Worm (Caenorhabditis elegans): ENCODE measurements around the gene uso-1.

ce11 chrIV:13474132-13474531 lies 19.5 kb upstream of the uso-1 start, which contains the start of gene Y38H8A.2:
- TF ChIP-seq snpc-4 (tag; optimal IDR thresholded peaks at IDR 0.05) (no peak), nhr-77 (tag; optimal IDR thresholded peaks at IDR 0.05) (no peak), tbx-2 (tag; optimal IDR thresholded peaks at IDR 0.05) (no peak), mdl-1 (tag; optimal IDR thresholded peaks at IDR 0.05) (no peak), nhr-90 (tag; optimal IDR thresholded peaks at IDR 0.05; ENCODE audit: poor library complexity) (no peak), nhr-28 (tag; optimal IDR thresholded peaks at IDR 0.05) (no peak), C04F5.9 (tag; optimal IDR thresholded peaks at IDR 0.05) (no peak), sptf-1 (tag; optimal IDR thresholded peaks at IDR 0.05) (no peak), efl-1 (optimal IDR thresholded peaks at IDR 0.05) (no peak), efl-1 (GFP tag; optimal IDR thresholded peaks at IDR 0.05 in 1 of 2) (no peak)

Data from whole organism, L1 larva.